Fruit fly (Drosophila melanogaster): ENCODE data around the gene Chc.

Chc gene

DNA sequence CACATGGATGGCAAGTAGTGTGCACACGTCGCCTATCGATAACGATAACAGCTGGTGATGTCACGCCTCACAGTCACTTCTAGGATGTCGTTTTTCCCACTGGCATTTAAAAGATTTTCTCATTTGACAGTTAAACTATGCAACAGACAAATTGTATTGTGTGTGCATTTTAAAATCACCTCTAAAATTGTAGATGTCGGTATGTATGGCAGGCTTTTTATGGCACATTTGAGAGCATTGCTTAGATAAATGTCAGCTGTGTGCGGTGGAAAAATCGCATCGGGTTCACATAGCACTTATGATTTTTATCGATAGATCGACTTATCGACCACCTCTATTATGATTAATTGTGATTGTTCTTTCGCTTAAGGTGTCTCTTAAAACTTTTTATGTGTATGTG lies 8.8 kb upstream of the Chc start, which contains the start of the genes ArgRS and CG8578 (continued):
- TF ChIP-seq CG2875 (GFP tag; optimal IDR thresholded peaks at IDR 0.05) (no peak), Myb (GFP tag; optimal IDR thresholded peaks at IDR 0.05) (peak; percentile 42), HLH54F (GFP tag; optimal IDR thresholded peaks at IDR 0.05) (peak; percentile 57), bigmax (GFP tag; optimal IDR thresholded peaks at IDR 0.05) (no peak), CG4854 (GFP tag; optimal IDR thresholded peaks at IDR 0.05) (no peak), bsh (GFP tag; optimal IDR thresholded peaks at IDR 0.05) (peak in 1 of 2 experiments; percentile 6), CG10959 (GFP tag; IDR thresholded peaks at IDR 0.05) (no peak), CG17328 (GFP tag; IDR thresholded peaks at IDR 0.05) (peak; percentile 27; the same call in 1 of the 2 replicates), bowl (GFP tag; IDR thresholded peaks at IDR 0.05) (no peak), CG12071 (GFP tag; optimal IDR thresholded peaks at IDR 0.05) (no peak), emc (GFP tag; optimal IDR thresholded peaks at IDR 0.05) (no peak), CG18262 (tag; optimal IDR thresholded peaks at IDR 0.05) (peak; percentile 73), mld (GFP tag; IDR thresholded peaks at IDR 0.05; ENCODE audit: partially characterized antibody) (peak; percentile 55; the same call in 1 of the 3 replicates), psq (GFP tag; optimal IDR thresholded peaks at IDR 0.05) (no peak), Dbx (GFP tag; IDR thresholded peaks at IDR 0.05) (no peak), dpn (GFP tag; optimal IDR thresholded peaks at IDR 0.05) (peak; percentile 62 to 88), HLH3B (GFP tag; IDR thresholded peaks at IDR 0.05) (no peak), gro (GFP tag; optimal IDR thresholded peaks at IDR 0.05) (peak; percentile 84), CG9609 (GFP tag; optimal IDR thresholded peaks at IDR 0.05) (peak; percentile 6), CG2199 (GFP tag; IDR thresholded peaks at IDR 0.05) (no peak), CG8089 (GFP tag; optimal IDR thresholded peaks at IDR 0.05) (no peak), Mrtf (GFP tag; IDR thresholded peaks at IDR 0.05) (no peak), Hmr (GFP tag; optimal IDR thresholded peaks at IDR 0.05) (no peak), z (GFP tag; IDR thresholded peaks at IDR 0.05) (no peak), sqz (GFP tag; optimal IDR thresholded peaks at IDR 0.05) (no peak), so (GFP tag; IDR thresholded peaks at IDR 0.05) (no peak), sima (GFP tag; optimal IDR thresholded peaks at IDR 0.05) (peak; percentile 29), CG7786 (GFP tag; optimal IDR thresholded peaks at IDR 0.05) (peak; percentile 43), nerfin-1 (tag; optimal IDR thresholded peaks at IDR 0.05) (peak; percentile 23), Trl (optimal IDR thresholded peaks at IDR 0.05) (no peak), Trl (GFP tag; optimal IDR thresholded peaks at IDR 0.05) (peak; percentile 82), CG14014 (GFP tag; IDR thresholded peaks at IDR 0.05) (no peak; the same call in 1 of the 2 replicates), rib (GFP tag; IDR thresholded peaks at IDR 0.05) (no peak), CG4820 (GFP tag; optimal IDR thresholded peaks at IDR 0.05) (no peak), Opbp (GFP tag; IDR thresholded peaks at IDR 0.05; ENCODE audit: partially characterized antibody) (peak; percentile 71; the same call in 2 of the 3 replicates), dan (GFP tag; IDR thresholded peaks at IDR 0.05) (no peak), sna (GFP tag; IDR thresholded peaks at IDR 0.05; ENCODE audit: partially characterized antibody) (peak; percentile 77), Ets97D (GFP tag; optimal IDR thresholded peaks at IDR 0.05) (peak; percentile 73), HHEX (GFP tag; optimal IDR thresholded peaks at IDR 0.05) (no peak), Bdp1 (GFP tag; optimal IDR thresholded peaks at IDR 0.05) (no peak), CG3407 (GFP tag; optimal IDR thresholded peaks at IDR 0.05) (no peak), CG11085 (GFP tag; IDR thresholded peaks at IDR 0.05) (no peak), Stat92E (GFP tag; optimal IDR thresholded peaks at IDR 0.05) (no peak), gsb-n (tag; optimal IDR thresholded peaks at IDR 0.05) (no peak), MTF-1 (GFP tag; optimal IDR thresholded peaks at IDR 0.05; ENCODE audit: borderline replicate concordance) (no peak), ewg (GFP tag; optimal IDR thresholded peaks at IDR 0.05) (no peak), Drgx (GFP tag; IDR thresholded peaks at IDR 0.05) (peak; percentile 19; the same call in 1 of the 2 replicates), sens-2 (GFP tag; IDR thresholded peaks at IDR 0.05) (no peak), Gug (GFP tag; IDR thresholded peaks at IDR 0.05) (peak; percentile 82), sug (tag; optimal IDR thresholded peaks at IDR 0.05) (peak; percentile 73), Hr3 (GFP tag; optimal IDR thresholded peaks at IDR 0.05) (peak; percentile 24), toy (GFP tag; IDR thresholded peaks at IDR 0.05) (no peak)

All from whole organism, embryonic.